Worm (Caenorhabditis elegans): Measurements from ENCODE around the gene Y51A2D.21.

Gene Y51A2D.21

ce11 chrV:18613164-18613563 is 41.5 kb downstream of the Y51A2D.21 start:
- TF ChIP-seq Y56A3A.18 (GFP tag; IDR thresholded peaks at IDR 0.05) (no peak), Y53F4B.3 (GFP tag; IDR thresholded peaks at IDR 0.05) (no peak), madf-3 (GFP tag; IDR thresholded peaks at IDR 0.05) (no peak), Y79H2A.3 (GFP tag; conservative IDR thresholded peaks at IDR 0.05) (no peak), rcor-1 (GFP tag; IDR thresholded peaks at IDR 0.05) (no peak), egl-18 (GFP tag; IDR thresholded peaks at IDR 0.05) (no peak), mcd-1 (GFP tag; IDR thresholded peaks at IDR 0.05) (no peak), aptf-2 (GFP tag; conservative IDR thresholded peaks at IDR 0.05) (no peak), ceh-91 (GFP tag; IDR thresholded peaks at IDR 0.05) (no peak), ztf-26 (tag; optimal IDR thresholded peaks at IDR 0.05) (no peak), F57C9.4 (tag; optimal IDR thresholded peaks at IDR 0.05) (no peak), lin-26 (GFP tag; IDR thresholded peaks at IDR 0.05) (no peak), hrde-1 (tag; optimal IDR thresholded peaks at IDR 0.05; ENCODE audit: borderline replicate concordance) (no peak)

- TF ChIP-seq hmg-1.2 (GFP tag; IDR thresholded peaks at IDR 0.05) (peak; percentile 95), cebp-1 (GFP tag; IDR thresholded peaks at IDR 0.05) (no peak), cebp-1 (tag; optimal IDR thresholded peaks at IDR 0.05) (peak; percentile 56), attf-5 (GFP tag; optimal IDR thresholded peaks at IDR 0.05) (peak; percentile 78), ztf-18 (tag; optimal IDR thresholded peaks at IDR 0.05) (peak; percentile 42), athp-1 (tag; optimal IDR thresholded peaks at IDR 0.05) (no peak), C06A6.2 (GFP tag; conservative IDR thresholded peaks at IDR 0.05) (no peak), snpc-4 (GFP tag; optimal IDR thresholded peaks at IDR 0.05) (no peak), snpc-4 (tag; optimal IDR thresholded peaks at IDR 0.05) (peak in 2 of 4 experiments; percentile 36 to 69), ets-4 (GFP tag; optimal IDR thresholded peaks at IDR 0.05) (no peak), nhr-80 (tag; optimal IDR thresholded peaks at IDR 0.05) (peak; percentile 80), let-526 (GFP tag; IDR thresholded peaks at IDR 0.05) (no peak), let-607 (tag; optimal IDR thresholded peaks at IDR 0.05) (peak; percentile 66 to 73), F55B11.4 (tag; optimal IDR thresholded peaks at IDR 0.05; ENCODE audit: borderline replicate concordance, insufficient read depth) (no peak), rcor-1 (GFP tag; IDR thresholded peaks at IDR 0.05) (no peak), dox-1 (GFP tag; IDR thresholded peaks at IDR 0.05) (peak; percentile 56; the same call in 1 of the 2 replicates), snpc-1.1 (tag; optimal IDR thresholded peaks at IDR 0.05; ENCODE audit: insufficient read depth) (no peak), nfyb-1 (GFP tag; IDR thresholded peaks at IDR 0.05) (peak; percentile 49; the same call in 1 of the 2 replicates), tbp1 (GFP tag; optimal IDR thresholded peaks at IDR 0.05) (peak; percentile 36), lin-40 (tag; optimal IDR thresholded peaks at IDR 0.05) (peak; percentile 59), ekl-4 (GFP tag; IDR thresholded peaks at IDR 0.05) (0 out of 2 replicates have a peak, but pooled peaks have one; percentile 14)
Observed at ce11 chrV:18614498-18614897, 42.9 kb downstream of the Y51A2D.21 start.

- no peak for TF ChIP-seq lin-40 (tag; optimal IDR thresholded peaks at IDR 0.05)
- TF ChIP-seq attf-3 (GFP tag; conservative IDR thresholded peaks at IDR 0.05) = no peak
- no peak for TF ChIP-seq fkh-3 (tag; optimal IDR thresholded peaks at IDR 0.05)
- no peak for TF ChIP-seq ZK185.1 (tag; optimal IDR thresholded peaks at IDR 0.05; ENCODE audit: poor library complexity, severe bottlenecking)
- TF ChIP-seq B0261.1 (tag; optimal IDR thresholded peaks at IDR 0.05) = no peak
- TF ChIP-seq hsf-1 (GFP tag; IDR thresholded peaks at IDR 0.05) = no peak
- no peak for TF ChIP-seq nfya-2 (GFP tag; IDR thresholded peaks at IDR 0.05)
- no peak for TF ChIP-seq T26A5.8 (tag; optimal IDR thresholded peaks at IDR 0.05)
- no peak for TF ChIP-seq hlh-12 (tag; optimal IDR thresholded peaks at IDR 0.05)
- TF ChIP-seq mxl-1 (tag; optimal IDR thresholded peaks at IDR 0.05) = no peak
- TF ChIP-seq unc-130 (GFP tag; optimal IDR thresholded peaks at IDR 0.05) = no peak
- TF ChIP-seq F55B11.4 (tag; optimal IDR thresholded peaks at IDR 0.05; ENCODE audit: borderline replicate concordance, insufficient read depth) = no peak
- TF ChIP-seq ets-4 (GFP tag; optimal IDR thresholded peaks at IDR 0.05) = no peak
- no peak for TF ChIP-seq T07F8.4 (tag; optimal IDR thresholded peaks at IDR 0.05)
- TF ChIP-seq aptf-2 (GFP tag; conservative IDR thresholded peaks at IDR 0.05) = no peak
- TF ChIP-seq ztf-18 (tag; optimal IDR thresholded peaks at IDR 0.05) = no peak
- TF ChIP-seq nhr-90 (tag; optimal IDR thresholded peaks at IDR 0.05) = no peak
Observed at ce11 chrV:18616287-18616686, 44.7 kb downstream of the Y51A2D.21 start, which contains the start of gene nhr-70. Gene nhr-70 (plus strand): TSS chrV:18616587.

Data from whole organism, young adult.